Worm (Caenorhabditis elegans) whole organism, mixed stage, embryonic: ENCODE data around the gene M70.5.

Experiments used
- M03D4.4 ChIP-seq: sonication (generic microtip); optimal IDR thresholded peaks from 2 replicates; lab custom pipeline; 2017; ENCODE audit warnings: mild to moderate bottlenecking, missing genetic modification characterization, missing compliant biosample characterization
- lin-13 ChIP-seq: fragments of 150-350 bp; optimal IDR thresholded peaks from 2 replicates; lab custom pipeline; 2014; ENCODE audit warnings: missing biosample characterization, missing genetic modification characterization
- nhr-237 ChIP-seq: fragments of 150-350 bp; optimal IDR thresholded peaks from 2 replicates; lab custom pipeline; 2014; ENCODE audit warnings: missing biosample characterization, missing genetic modification characterization

DNA sequence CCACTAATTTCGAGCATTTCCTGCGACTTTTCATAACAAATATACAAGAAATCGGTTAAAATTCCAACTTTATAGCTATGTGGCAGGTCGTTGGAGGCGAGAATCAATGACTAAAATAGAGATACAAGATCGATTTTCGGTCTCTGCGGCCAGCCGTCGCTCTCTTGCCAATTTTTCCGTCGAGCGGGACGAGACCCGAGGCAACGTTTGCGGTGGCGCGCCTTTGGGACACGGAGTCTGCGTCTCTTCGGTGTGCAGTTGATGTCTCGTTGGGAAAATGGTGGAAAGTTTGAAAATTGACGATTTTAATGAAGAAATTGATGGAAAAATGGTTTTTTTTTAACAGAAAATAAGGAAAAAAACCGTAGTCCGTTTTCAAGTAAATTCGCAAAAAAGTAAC is 41.4 kb upstream of the M70.5 start:
- no peak for TF ChIP-seq M03D4.4 (tag; lab: Kevin White, UChicago)
- TF ChIP-seq lin-13, result no peak
- no peak for TF ChIP-seq nhr-237 (tag; lab: Kevin White, UChicago)
